Worm (Caenorhabditis elegans) whole organism, young adult: ENCODE measurements around the gene rpl-11.1.
A peak's percentile ranks its signal among the peaks of the same experiment; 100 is the strongest.

ENCODE experiments used
- C17E4.6 ChIP-seq: fragments of 200-800 bp; sonication (Bioruptor generic); IDR thresholded peaks from 2 replicates; pipeline ENCODE4 v1.3.6; 2022; ENCODE audit warnings: missing genetic modification reagents, missing genetic modification characterization, missing compliant biosample characterization
- D2030.7 ChIP-seq: fragments of 200-800 bp; sonication (Bioruptor generic); IDR thresholded peaks from 2 replicates; pipeline ENCODE4 v1.3.6; 2022; ENCODE audit warnings: missing genetic modification reagents, missing genetic modification characterization, missing compliant biosample characterization
- F33H1.4 ChIP-seq: fragments of 200-800 bp; sonication (Bioruptor generic); IDR thresholded peaks from 2 replicates; pipeline ENCODE4 v1.3.6; 2022; ENCODE audit warnings: missing genetic modification reagents, missing genetic modification characterization, missing compliant biosample characterization
- F37B4.10 ChIP-seq: fragments of 200-800 bp; sonication (Bioruptor generic); IDR thresholded peaks from 2 replicates; pipeline ENCODE4 v1.3.6; 2022; ENCODE audit warnings: missing genetic modification characterization, missing compliant biosample characterization
- F49E8.2 ChIP-seq: sonication (generic microtip); optimal IDR thresholded peaks from 3 replicates; lab custom pipeline; 2017; ENCODE audit warnings: missing genetic modification characterization, mild to moderate bottlenecking, missing compliant biosample characterization, antibody characterized with exemption, moderate library complexity; ENCODE audit not compliant: insufficient read depth
- F55B11.4 ChIP-seq: sonication (generic microtip); optimal IDR thresholded peaks from 2 replicates; lab custom pipeline; 2016; ENCODE audit warnings: missing compliant biosample characterization, missing genetic modification characterization, borderline replicate concordance; ENCODE audit not compliant: insufficient read depth
- F57C9.4 ChIP-seq: sonication (generic microtip); optimal IDR thresholded peaks from 2 replicates; lab custom pipeline; 2017; ENCODE audit warnings: mild to moderate bottlenecking, missing genetic modification characterization, missing compliant biosample characterization
- Y67H2A.10 ChIP-seq: fragments of 200-800 bp; sonication (Bioruptor generic); conservative IDR thresholded peaks from 2 replicates; pipeline ENCODE4 v1.3.6; 2022; ENCODE audit warnings: missing genetic modification reagents, missing genetic modification characterization, missing compliant biosample characterization
- ama-1 ChIP-seq, 3 experiments: fragments of 150-350 bp in 1 of 3; sonication (generic microtip) in 2 of 3; optimal IDR thresholded peaks; 2 replicates each; lab custom pipeline; 2014 to 2018; ENCODE audit warnings: missing biosample characterization in 2 of 3, missing genetic modification characterization in 2 of 3, missing genetic modification reagents in 2 of 3
- atf-7 ChIP-seq: sonication (generic microtip); optimal IDR thresholded peaks from 2 replicates; lab custom pipeline; 2017; ENCODE audit warnings: mild to moderate bottlenecking, missing genetic modification characterization, missing compliant biosample characterization
- ceh-100 ChIP-seq: fragments of 200-800 bp; sonication (Bioruptor generic); IDR thresholded peaks from 2 replicates; pipeline ENCODE4 v1.3.6; 2022; ENCODE audit warnings: missing genetic modification reagents, missing genetic modification characterization, missing compliant biosample characterization
- ceh-40 ChIP-seq: fragments of 200-800 bp; sonication (Bioruptor generic); IDR thresholded peaks from 2 replicates; pipeline ENCODE4 v1.3.6; 2022; ENCODE audit warnings: missing genetic modification characterization, missing compliant biosample characterization
- ceh-79 ChIP-seq: sonication (generic microtip); optimal IDR thresholded peaks from 2 replicates; lab custom pipeline; 2017; ENCODE audit warnings: mild to moderate bottlenecking, missing genetic modification characterization, missing compliant biosample characterization
- dpff-1 ChIP-seq: sonication (generic microtip); optimal IDR thresholded peaks from 2 replicates; lab custom pipeline; 2017; ENCODE audit warnings: mild to moderate bottlenecking, missing genetic modification characterization, missing compliant biosample characterization
- egl-18 ChIP-seq: fragments of 200-800 bp; sonication (Bioruptor generic); IDR thresholded peaks from 2 replicates; pipeline ENCODE4 v1.3.6; 2022; ENCODE audit warnings: missing genetic modification reagents, missing genetic modification characterization, missing compliant biosample characterization
- egrh-3 ChIP-seq: fragments of 200-800 bp; sonication (Bioruptor generic); IDR thresholded peaks from 2 replicates; pipeline ENCODE4 v1.3.6; 2022; ENCODE audit warnings: missing genetic modification reagents, missing genetic modification characterization, missing compliant biosample characterization
- gei-17 ChIP-seq: fragments of 200-800 bp; sonication (Bioruptor generic); optimal IDR thresholded peaks from 2 replicates; lab custom pipeline; 2018; ENCODE audit warnings: mild to moderate bottlenecking, missing genetic modification characterization, missing compliant biosample characterization
- hlh-26 ChIP-seq: fragments of 200-800 bp; sonication (Bioruptor generic); conservative IDR thresholded peaks from 2 replicates; pipeline ENCODE4 v1.3.6; 2022; ENCODE audit warnings: missing genetic modification reagents, missing genetic modification characterization, missing compliant biosample characterization
- lag-1 ChIP-seq: fragments of 200-800 bp; sonication (Bioruptor generic); IDR thresholded peaks from 2 replicates; pipeline ENCODE4 v1.3.6; 2022; ENCODE audit warnings: missing genetic modification reagents, missing genetic modification characterization, missing compliant biosample characterization
- lin-35 ChIP-seq, 3 experiments: fragments of 150-350 bp in 2 of 3; sonication (generic microtip) in 1 of 3; optimal IDR thresholded peaks; 2 replicates each; lab custom pipeline; 2014 to 2018; ENCODE audit warnings: missing biosample characterization in 3 of 3, missing genetic modification characterization in 3 of 3, missing genetic modification reagents in 3 of 3
- lsy-27 ChIP-seq: sonication (generic microtip); optimal IDR thresholded peaks from 2 replicates; lab custom pipeline; 2017; ENCODE audit warnings: missing genetic modification characterization, mild to moderate bottlenecking, missing compliant biosample characterization, antibody characterized with exemption, missing genotype, borderline replicate concordance; ENCODE audit not compliant: insufficient read depth
- madf-6 ChIP-seq: fragments of 200-800 bp; sonication (Bioruptor generic); IDR thresholded peaks from 2 replicates; pipeline ENCODE4 v1.3.6; 2022; ENCODE audit warnings: missing genetic modification reagents, missing genetic modification characterization, missing compliant biosample characterization
- mcd-1 ChIP-seq: fragments of 200-800 bp; sonication (Bioruptor generic); IDR thresholded peaks from 2 replicates; pipeline ENCODE4 v1.3.6; 2022; ENCODE audit warnings: missing genetic modification reagents, missing genetic modification characterization, missing compliant biosample characterization
- mes-4 ChIP-seq: sonication (generic microtip); optimal IDR thresholded peaks from 2 replicates; lab custom pipeline; 2016; ENCODE audit warnings: missing genotype, missing genetic modification characterization, missing compliant biosample characterization
- nhr-80 ChIP-seq: sonication (generic microtip); optimal IDR thresholded peaks from 2 replicates; lab custom pipeline; 2016; ENCODE audit warnings: missing genetic modification characterization, missing compliant biosample characterization
- pha-4 ChIP-seq: fragments of 150-350 bp; sonication (generic microtip); optimal IDR thresholded peaks from 2 replicates; lab custom pipeline; 2014; ENCODE audit warnings: missing biosample characterization, missing genetic modification reagents, missing genetic modification characterization
- rpc-1 ChIP-seq, 2 experiments: fragments of 150-350 bp in 1 of 2; sonication (generic microtip) in 1 of 2; optimal IDR thresholded peaks; 2 replicates each; lab custom pipeline; 2014 to 2018; ENCODE audit warnings: missing biosample characterization in 1 of 2, missing genetic modification characterization in 1 of 2, missing genetic modification reagents in 1 of 2, missing genotype in 1 of 2
- snpc-1.3 ChIP-seq: sonication (generic microtip); optimal IDR thresholded peaks from 2 replicates; lab custom pipeline; 2017; ENCODE audit warnings: missing genetic modification characterization, mild to moderate bottlenecking, missing compliant biosample characterization, antibody characterized with exemption, moderate library complexity, missing genotype, missing genetic modification reagents; ENCODE audit not compliant: insufficient read depth
- somi-1 ChIP-seq: fragments of 200-800 bp; sonication (Bioruptor generic); optimal IDR thresholded peaks from 2 replicates; lab custom pipeline; 2018; ENCODE audit warnings: mild to moderate bottlenecking, missing genetic modification characterization, missing compliant biosample characterization
- tbp1 ChIP-seq: fragments of 200-800 bp; sonication (Bioruptor generic); optimal IDR thresholded peaks from 2 replicates; lab custom pipeline; 2018; ENCODE audit warnings: mild to moderate bottlenecking, missing genetic modification characterization, missing compliant biosample characterization
- unc-130 ChIP-seq: sonication (generic microtip); optimal IDR thresholded peaks from 2 replicates; lab custom pipeline; 2016; ENCODE audit warnings: missing genetic modification reagents, missing genetic modification characterization, missing compliant biosample characterization
- zfh-2 ChIP-seq: fragments of 200-800 bp; sonication (Bioruptor generic); conservative IDR thresholded peaks from 2 replicates; pipeline ENCODE4 v1.3.6; 2022; ENCODE audit warnings: missing genetic modification reagents, missing genetic modification characterization, missing compliant biosample characterization

The rpl-11.1 gene

ce11 chrV:3554869-3555268, 31.0 kb downstream of the rpl-11.1 start, which contains the start of gene grl-29:
Gene grl-29 (minus strand): TSS chrV:3555236.
- TF ChIP-seq lsy-27 (no peak), zfh-2 (GFP tag; lab: Robert Waterston, UW) (peak; percentile 85), egrh-3 (GFP tag; lab: Robert Waterston, UW) (peak; percentile 74; the same call in 1 of the 2 replicates)

ce11 chrV:3552740-3553469, 33.0 kb downstream of the rpl-11.1 start, which contains the start of gene T24A6.20:
Gene T24A6.20 (plus strand): TSS chrV:3553134.
- TF ChIP-seq lsy-27 (no peak), ceh-100 (no peak), atf-7 (no peak), nhr-80 (tag; lab: Kevin White, UChicago) (peak; percentile 56), F37B4.10 (GFP tag; lab: Robert Waterston, UW) (no peak), ceh-40 (GFP tag; lab: Robert Waterston, UW) (no peak), zfh-2 (GFP tag; lab: Robert Waterston, UW) (no peak), F55B11.4 (no peak), madf-6 (GFP tag; lab: Robert Waterston, UW) (no peak)
- TF ChIP-seq, all 124 proteins: peak for 1

ce11 chrV:3551765-3552164, 34.1 kb downstream of the rpl-11.1 start, which contains the start of gene grl-28:
Gene grl-28 (minus strand): TSS chrV:3551865.
- no peak for TF ChIP-seq C17E4.6 (GFP tag; lab: Robert Waterston, UW)
- no peak for TF ChIP-seq D2030.7 (GFP tag; lab: Robert Waterston, UW)
- TF ChIP-seq lin-35 (GFP tag; optimal IDR thresholded peaks at IDR 0.05; lab: Kevin White, UChicago) = no peak
- TF ChIP-seq snpc-1.3 (tag; lab: Kevin White, UChicago) = no peak
- TF ChIP-seq mcd-1 (GFP tag; lab: Robert Waterston, UW) = no peak
- TF ChIP-seq ceh-79 (tag; lab: Kevin White, UChicago) = no peak
- TF ChIP-seq somi-1 = no peak
- TF ChIP-seq tbp1 (GFP tag; lab: Kevin White, UChicago) = no peak
- TF ChIP-seq, all 124 proteins: peak for 0

ce11 chrV:3549553-3549952, 36.3 kb downstream of the rpl-11.1 start, which contains the start of gene sri-21:
Gene sri-21 (plus strand): TSS chrV:3549853.
- TF ChIP-seq egl-18 (GFP tag; lab: Robert Waterston, UW) = no peak
- TF ChIP-seq dpff-1 (tag; lab: Kevin White, UChicago) = no peak
- TF ChIP-seq F33H1.4 (GFP tag; lab: Robert Waterston, UW) = no peak
- no peak for TF ChIP-seq gei-17 (GFP tag; lab: Kevin White, UChicago)
- TF ChIP-seq ama-1 (optimal IDR thresholded peaks at IDR 0.05; lab: Kevin White, UChicago) = no peak
- TF ChIP-seq ama-1 (GFP tag; optimal IDR thresholded peaks at IDR 0.05; lab: Kevin White, UChicago) = no peak
- TF ChIP-seq mcd-1 (GFP tag; lab: Robert Waterston, UW) = no peak
- no peak for TF ChIP-seq pha-4 (tag; lab: Kevin White, UChicago)
- no peak for TF ChIP-seq F57C9.4 (tag; lab: Kevin White, UChicago)
- TF ChIP-seq tbp1 (GFP tag; lab: Kevin White, UChicago) = no peak
- no peak for TF ChIP-seq F49E8.2 (tag; lab: Kevin White, UChicago)
- TF ChIP-seq Y67H2A.10 (GFP tag; lab: Robert Waterston, UW) = no peak
- no peak for TF ChIP-seq hlh-26 (GFP tag; lab: Robert Waterston, UW)
- no peak for TF ChIP-seq mes-4 (tag; lab: Kevin White, UChicago)
- TF ChIP-seq rpc-1 (optimal IDR thresholded peaks at IDR 0.05; lab: Kevin White, UChicago) = no peak
- TF ChIP-seq rpc-1 (tag; optimal IDR thresholded peaks at IDR 0.05; lab: Kevin White, UChicago) = no peak
- TF ChIP-seq lag-1 (GFP tag; lab: Robert Waterston, UW) = no peak
- TF ChIP-seq unc-130 (GFP tag; lab: Kevin White, UChicago) = no peak
